Fruit fly (Drosophila melanogaster): ENCODE data around the gene CG1847.

CG1847 gene

DNA sequence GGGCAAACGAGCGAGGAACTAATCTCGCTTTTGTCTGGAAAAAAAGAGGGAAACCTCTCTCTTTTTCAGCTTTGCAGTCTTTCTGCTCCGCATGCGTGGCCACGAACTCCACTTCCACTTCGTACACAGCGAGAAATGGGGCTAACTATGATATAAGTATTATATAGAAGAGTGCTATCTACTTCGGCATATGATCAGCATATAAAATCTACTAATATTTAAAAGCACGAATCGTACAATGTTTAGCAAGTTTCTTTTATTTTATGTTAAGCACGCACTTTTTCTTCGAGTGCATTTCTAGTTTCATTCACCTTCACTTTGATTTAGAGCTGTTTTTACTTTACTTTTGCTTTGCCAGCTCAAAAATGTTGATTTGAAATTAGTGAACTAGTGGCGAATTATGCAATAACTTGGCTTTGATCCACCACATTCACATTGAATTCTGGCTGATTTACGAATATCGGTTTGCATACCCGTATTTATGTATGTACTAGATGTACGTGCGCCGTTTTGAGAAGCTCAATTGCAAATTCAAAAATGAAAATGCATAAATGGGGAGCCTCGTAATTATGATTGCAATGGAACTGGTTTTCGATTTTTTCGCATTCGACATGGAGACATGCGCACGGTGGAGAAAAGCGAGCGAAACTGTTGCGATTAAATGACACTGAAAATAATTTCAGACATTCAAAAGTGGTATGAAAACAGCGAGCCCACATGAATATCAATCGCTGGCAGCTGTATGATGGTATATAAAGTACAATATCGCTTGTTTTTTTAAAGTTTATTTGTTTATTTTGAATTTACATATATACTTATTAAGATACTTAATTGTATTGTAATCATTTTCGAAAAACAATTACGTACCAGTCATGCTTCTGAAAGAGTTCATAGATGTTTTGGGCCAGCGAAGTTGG lies 11.2 kb upstream of the CG1847 start (continued):
- TF ChIP-seq Sox14 (GFP tag; optimal IDR thresholded peaks at IDR 0.05) (peak; percentile 92), CG8319 (GFP tag; optimal IDR thresholded peaks at IDR 0.05) (peak; percentile 78), topi (GFP tag; optimal IDR thresholded peaks at IDR 0.05) (peak; percentile 87), dac (GFP tag; optimal IDR thresholded peaks at IDR 0.05) (peak; percentile 91), CG8119 (GFP tag; IDR thresholded peaks at IDR 0.05) (peak; percentile 96), ss (GFP tag; optimal IDR thresholded peaks at IDR 0.05) (peak; percentile 93 to 94), CG15336 (GFP tag; IDR thresholded peaks at IDR 0.05) (peak; percentile 97), net (GFP tag; optimal IDR thresholded peaks at IDR 0.05) (peak; percentile 95), CG6854 (GFP tag; optimal IDR thresholded peaks at IDR 0.05) (peak; percentile 56), CG4318 (GFP tag; optimal IDR thresholded peaks at IDR 0.05) (peak; percentile 94)

DNA sequence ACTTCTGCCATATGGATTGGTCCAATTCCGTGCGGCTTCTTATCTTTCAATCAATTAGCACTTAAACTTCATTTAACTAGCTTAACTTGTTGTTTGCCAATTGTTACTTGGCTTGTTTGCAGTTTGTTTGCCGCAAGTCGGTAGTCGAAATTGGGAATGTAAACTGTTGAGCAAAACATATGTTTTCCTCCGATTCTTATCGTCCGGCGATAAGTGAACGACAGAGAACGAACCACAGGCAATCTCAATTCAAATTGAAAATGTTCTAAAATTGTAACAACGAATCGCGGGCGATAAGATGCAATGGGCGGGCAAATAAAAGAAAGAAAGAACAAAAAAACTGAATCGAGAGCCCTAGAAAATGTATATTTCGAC lies 10.5 kb upstream of the CG1847 start:
- no peak for TF ChIP-seq topi (GFP tag; optimal IDR thresholded peaks at IDR 0.05)
- TF ChIP-seq Sox102F (GFP tag; optimal IDR thresholded peaks at IDR 0.05), result no peak
- TF ChIP-seq CG15336 (GFP tag; IDR thresholded peaks at IDR 0.05), result no peak
- TF ChIP-seq fkh (GFP tag; optimal IDR thresholded peaks at IDR 0.05), result peak; percentile 28
- no peak for TF ChIP-seq Sox15 (GFP tag; optimal IDR thresholded peaks at IDR 0.05)
- peak; percentile 56 for TF ChIP-seq Eip78C (GFP tag)
- TF ChIP-seq CG16779 (tag; optimal IDR thresholded peaks at IDR 0.05), result no peak

DNA sequence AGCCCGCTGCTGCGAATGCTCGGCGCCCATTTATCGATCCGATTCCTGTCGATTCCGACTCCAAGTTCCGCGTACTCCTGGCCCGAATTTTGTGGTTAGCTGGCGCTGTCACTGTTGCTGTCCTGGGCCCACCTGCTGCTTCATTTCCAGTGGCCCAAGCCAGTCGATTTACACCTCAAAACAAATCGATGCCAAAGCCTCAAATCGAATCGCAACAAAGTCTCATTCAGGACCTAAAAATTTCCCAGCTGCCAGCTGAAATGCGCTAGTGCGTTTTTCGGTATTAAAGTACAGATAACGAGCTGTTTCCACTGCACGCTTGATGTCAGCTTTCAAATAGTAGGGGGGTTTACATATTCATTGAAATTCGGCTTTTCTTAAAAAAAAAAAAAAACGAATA lies 3.5 kb downstream of the CG1847 start, which contains the start of gene BORCS5:
Gene BORCS5, minus strand, starts transcription at position 263 of the 400 bp plus-strand sequence.
- TF ChIP-seq dsx (GFP tag; optimal IDR thresholded peaks at IDR 0.05; ENCODE audit: poor library complexity, severe bottlenecking) (peak; percentile 97), Blimp-1 (GFP tag; optimal IDR thresholded peaks at IDR 0.05) (no peak), spab (GFP tag; optimal IDR thresholded peaks at IDR 0.05) (no peak), CG15336 (GFP tag; IDR thresholded peaks at IDR 0.05) (0 out of 2 replicates have a peak, but pooled peaks have one; percentile 7), fd85E (GFP tag; optimal IDR thresholded peaks at IDR 0.05) (no peak), CG10631 (GFP tag; optimal IDR thresholded peaks at IDR 0.05) (no peak)

DNA sequence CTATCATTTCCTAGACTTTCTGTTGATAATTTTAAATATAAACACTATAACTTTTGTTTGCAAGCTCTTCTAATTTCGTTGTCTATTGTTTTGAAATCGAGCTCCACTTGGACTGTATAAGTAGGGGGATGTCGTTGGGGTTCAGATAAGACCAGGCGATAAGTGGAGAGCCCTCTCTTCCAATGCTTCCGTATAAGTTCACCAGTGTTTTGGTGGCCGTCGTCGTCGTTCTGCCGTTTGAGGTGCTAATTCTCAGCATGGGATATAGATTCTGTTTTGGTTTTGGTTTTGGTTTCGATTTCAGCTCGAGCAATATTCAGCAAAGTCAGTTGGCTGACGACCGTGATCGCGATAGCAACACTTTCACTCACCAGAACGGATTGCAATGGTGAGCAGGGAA lies 4.1 kb downstream of the CG1847 start, which contains the start of gene CG15739:
Gene CG15739, plus strand, starts transcription at position 204 of the 400 bp plus-strand sequence.
- TF ChIP-seq CG4318 (GFP tag; optimal IDR thresholded peaks at IDR 0.05), result no peak
- TF ChIP-seq CG10669 (GFP tag; optimal IDR thresholded peaks at IDR 0.05), result no peak
- TF ChIP-seq Ets96B (tag; optimal IDR thresholded peaks at IDR 0.05), result no peak
- TF ChIP-seq Hr4 (GFP tag; optimal IDR thresholded peaks at IDR 0.05), result no peak
- no peak for TF ChIP-seq dsx (GFP tag; optimal IDR thresholded peaks at IDR 0.05; ENCODE audit: poor library complexity, severe bottlenecking)
- no peak for TF ChIP-seq pdm3 (GFP tag; optimal IDR thresholded peaks at IDR 0.05)
- TF ChIP-seq net (GFP tag; optimal IDR thresholded peaks at IDR 0.05), result no peak
- no peak for TF ChIP-seq CG34406 (GFP tag; optimal IDR thresholded peaks at IDR 0.05)
- no peak for TF ChIP-seq CG10631 (GFP tag; optimal IDR thresholded peaks at IDR 0.05)
- TF ChIP-seq spab (GFP tag; optimal IDR thresholded peaks at IDR 0.05), result no peak
- no peak for TF ChIP-seq CG1621 (tag; optimal IDR thresholded peaks at IDR 0.05)
- no peak for TF ChIP-seq CG31627 (GFP tag; optimal IDR thresholded peaks at IDR 0.05)
- no peak for TF ChIP-seq CG8119 (GFP tag; IDR thresholded peaks at IDR 0.05)
- TF ChIP-seq fkh (GFP tag; optimal IDR thresholded peaks at IDR 0.05), result no peak
- no peak for TF ChIP-seq CG3032 (tag; optimal IDR thresholded peaks at IDR 0.05)
- no peak for TF ChIP-seq OdsH (GFP tag; optimal IDR thresholded peaks at IDR 0.05)
- no peak for TF ChIP-seq Eip78C (GFP tag)
- no peak for TF ChIP-seq Hr39 (GFP tag; optimal IDR thresholded peaks at IDR 0.05)
